Worm (Caenorhabditis elegans): ENCODE data around the gene Y37E11B.7.
A peak's percentile ranks its signal among the peaks of the same experiment; 100 is the strongest.

Gene Y37E11B.7

ce11 chrIV:3638250-3638926 lies 38.4 kb upstream of the Y37E11B.7 start:
- no peak for TF ChIP-seq hmbx-1 (tag; optimal IDR thresholded peaks at IDR 0.05)
- TF ChIP-seq flt-1 (GFP tag; IDR thresholded peaks at IDR 0.05), result no peak

- no peak for TF ChIP-seq ceh-36 (tag; optimal IDR thresholded peaks at IDR 0.05)
- TF ChIP-seq F13C5.2 (tag; optimal IDR thresholded peaks at IDR 0.05), result peak; percentile 30
- 0 out of 2 replicates have a peak, but pooled peaks have one; percentile 21 for TF ChIP-seq tbx-11 (GFP tag; IDR thresholded peaks at IDR 0.05)
- no peak for TF ChIP-seq flt-1 (GFP tag; IDR thresholded peaks at IDR 0.05)
Measured at ce11 chrIV:3636528-3637129, 36.7 kb upstream of the Y37E11B.7 start, which contains the start of gene madf-9. TSS of gene madf-9 (plus strand) at chrIV:3637079.

- TF ChIP-seq pes-1 (GFP tag; IDR thresholded peaks at IDR 0.05) (no peak), tra-4 (tag; optimal IDR thresholded peaks at IDR 0.05) (no peak), aly-1 (tag; optimal IDR thresholded peaks at IDR 0.05) (no peak), tbx-37 (GFP tag; conservative IDR thresholded peaks at IDR 0.05) (no peak)
Measured at ce11 chrIV:3633254-3633653, 33.3 kb upstream of the Y37E11B.7 start, which contains the start of gene ZC416.2. TSS of gene ZC416.2 (plus strand) at chrIV:3633619.

- TF ChIP-seq F13C5.2 (tag; optimal IDR thresholded peaks at IDR 0.05) (no peak), ets-7 (tag; optimal IDR thresholded peaks at IDR 0.05) (no peak), ama-1 (optimal IDR thresholded peaks at IDR 0.05) (no peak), scrt-1 (GFP tag; IDR thresholded peaks at IDR 0.05) (no peak), tra-4 (tag; optimal IDR thresholded peaks at IDR 0.05) (no peak), hmbx-1 (tag; optimal IDR thresholded peaks at IDR 0.05) (no peak), hmg-4 (GFP tag; optimal IDR thresholded peaks at IDR 0.05) (no peak), tbx-37 (GFP tag; conservative IDR thresholded peaks at IDR 0.05) (no peak), sea-1 (GFP tag; conservative IDR thresholded peaks at IDR 0.05) (no peak), B0310.2 (tag; optimal IDR thresholded peaks at IDR 0.05) (no peak), flt-1 (GFP tag; IDR thresholded peaks at IDR 0.05) (no peak), aly-1 (tag; optimal IDR thresholded peaks at IDR 0.05) (no peak), ceh-13 (GFP tag; optimal IDR thresholded peaks at IDR 0.05) (no peak), ceh-36 (tag; optimal IDR thresholded peaks at IDR 0.05) (no peak), pes-1 (GFP tag; IDR thresholded peaks at IDR 0.05) (no peak)
Measured at ce11 chrIV:3632475-3632874, 32.5 kb upstream of the Y37E11B.7 start.

DNA sequence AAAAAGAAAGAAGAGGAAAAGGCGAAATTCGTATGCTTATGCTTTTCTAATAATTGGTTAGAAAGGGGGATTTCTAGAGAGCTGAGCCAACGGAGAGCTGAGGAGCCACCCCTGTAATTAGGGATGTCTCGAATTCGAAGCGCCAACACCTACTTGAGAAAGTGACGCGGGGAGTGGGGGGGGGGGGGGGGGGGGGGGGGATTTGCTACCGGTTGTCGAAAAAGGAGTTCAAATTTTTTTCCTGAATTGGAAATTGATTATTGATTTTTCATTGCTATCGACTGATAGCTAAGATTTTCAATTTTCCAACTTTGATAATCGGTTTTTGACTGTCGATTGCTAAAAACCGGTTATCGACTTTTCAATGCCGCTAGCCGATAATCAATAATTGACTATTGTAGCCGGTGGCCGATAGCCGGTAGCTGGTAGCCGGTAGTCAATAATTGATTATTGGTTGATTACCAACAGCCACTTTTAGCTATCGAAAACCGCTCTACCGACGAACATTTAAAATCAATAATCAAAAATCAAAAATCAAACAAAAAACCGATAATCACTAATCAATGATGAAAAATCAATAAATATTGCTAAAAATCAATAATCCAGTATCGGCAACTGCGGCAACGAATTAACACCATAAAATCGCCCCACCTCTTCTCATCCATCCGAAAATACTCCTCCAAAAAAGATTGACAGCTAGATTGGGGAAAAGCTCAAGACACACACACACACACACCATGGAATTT lies 29.1 kb upstream of the Y37E11B.7 start:
- TF ChIP-seq scrt-1 (GFP tag; IDR thresholded peaks at IDR 0.05) (no peak), aly-1 (tag; optimal IDR thresholded peaks at IDR 0.05) (no peak), B0310.2 (tag; optimal IDR thresholded peaks at IDR 0.05) (no peak), tbx-11 (GFP tag; IDR thresholded peaks at IDR 0.05) (no peak), F13C5.2 (tag; optimal IDR thresholded peaks at IDR 0.05) (no peak), ceh-36 (tag; optimal IDR thresholded peaks at IDR 0.05) (no peak), hnd-1 (tag; optimal IDR thresholded peaks at IDR 0.05) (no peak), ceh-13 (GFP tag; optimal IDR thresholded peaks at IDR 0.05) (no peak), pes-1 (GFP tag; IDR thresholded peaks at IDR 0.05) (no peak), ets-7 (tag; optimal IDR thresholded peaks at IDR 0.05) (no peak), hmbx-1 (tag; optimal IDR thresholded peaks at IDR 0.05) (no peak), flt-1 (GFP tag; IDR thresholded peaks at IDR 0.05) (no peak), tra-4 (tag; optimal IDR thresholded peaks at IDR 0.05) (no peak), ama-1 (optimal IDR thresholded peaks at IDR 0.05) (no peak), tbx-37 (GFP tag; conservative IDR thresholded peaks at IDR 0.05) (no peak), hmg-4 (GFP tag; optimal IDR thresholded peaks at IDR 0.05) (no peak), sea-1 (GFP tag; conservative IDR thresholded peaks at IDR 0.05) (no peak)

DNA sequence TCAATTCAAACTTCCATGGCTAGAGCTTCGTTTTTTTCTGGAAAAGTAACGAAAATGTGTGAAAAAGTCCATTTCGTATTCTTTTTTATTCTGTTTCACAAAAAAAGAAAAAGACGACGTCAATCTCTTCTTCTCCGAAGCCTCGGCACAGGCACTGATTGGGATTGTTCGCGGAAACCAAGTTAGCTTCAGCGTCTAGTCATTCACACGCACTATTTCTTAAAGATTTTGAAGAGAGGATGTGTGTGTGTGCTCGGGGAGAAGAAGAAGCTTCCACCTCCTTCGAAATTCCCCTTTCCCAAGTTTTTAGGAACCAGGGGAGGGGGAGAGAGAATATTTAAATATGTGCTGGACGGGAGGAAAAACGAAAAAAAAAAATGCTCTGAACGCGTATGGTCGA lies 26.5 kb upstream of the Y37E11B.7 start:
- TF ChIP-seq flt-1 (GFP tag; IDR thresholded peaks at IDR 0.05) (no peak), tra-4 (tag; optimal IDR thresholded peaks at IDR 0.05) (no peak), hmbx-1 (tag; optimal IDR thresholded peaks at IDR 0.05) (no peak), tbx-11 (GFP tag; IDR thresholded peaks at IDR 0.05) (no peak), hmg-4 (GFP tag; optimal IDR thresholded peaks at IDR 0.05) (no peak), hnd-1 (tag; optimal IDR thresholded peaks at IDR 0.05) (no peak), ceh-36 (tag; optimal IDR thresholded peaks at IDR 0.05) (no peak), scrt-1 (GFP tag; IDR thresholded peaks at IDR 0.05) (no peak), aly-1 (tag; optimal IDR thresholded peaks at IDR 0.05) (no peak), B0310.2 (tag; optimal IDR thresholded peaks at IDR 0.05) (no peak), ceh-13 (GFP tag; optimal IDR thresholded peaks at IDR 0.05) (no peak), ets-7 (tag; optimal IDR thresholded peaks at IDR 0.05) (no peak), pes-1 (GFP tag; IDR thresholded peaks at IDR 0.05) (no peak), tbx-37 (GFP tag; conservative IDR thresholded peaks at IDR 0.05) (no peak), F13C5.2 (tag; optimal IDR thresholded peaks at IDR 0.05) (no peak)

- TF ChIP-seq B0310.2 (tag; optimal IDR thresholded peaks at IDR 0.05) (no peak), scrt-1 (GFP tag; IDR thresholded peaks at IDR 0.05) (no peak), hmbx-1 (tag; optimal IDR thresholded peaks at IDR 0.05) (no peak), tra-4 (tag; optimal IDR thresholded peaks at IDR 0.05) (no peak)
Measured at ce11 chrIV:3624597-3624996, 24.6 kb upstream of the Y37E11B.7 start, which contains the start of the genes cha-1 and unc-17. TSS of gene cha-1 (minus strand) at chrIV:3624697. TSS of gene unc-17 (minus strand) at chrIV:3624699.

All from whole organism, early embryonic.